Worm (Caenorhabditis elegans) whole organism, young adult: ENCODE results near the gene nhr-26.
A peak's percentile ranks its signal among the peaks of the same experiment; 100 is the strongest.

Source experiments
- B0035.1 ChIP-seq: sonication (generic microtip); optimal IDR thresholded peaks from 2 replicates; lab custom pipeline; 2016; ENCODE audit warnings: missing genetic modification characterization, mild to moderate bottlenecking, missing compliant biosample characterization, missing genotype, missing genetic modification reagents
- C06A6.2 ChIP-seq: fragments of 200-800 bp; sonication (Bioruptor generic); conservative IDR thresholded peaks from 2 replicates; pipeline ENCODE4 v1.3.6; 2022; ENCODE audit warnings: missing genetic modification characterization, missing compliant biosample characterization
- F33H1.4 ChIP-seq: fragments of 200-800 bp; sonication (Bioruptor generic); IDR thresholded peaks from 2 replicates; pipeline ENCODE4 v1.3.6; 2022; ENCODE audit warnings: missing genetic modification reagents, missing genetic modification characterization, missing compliant biosample characterization
- F37B4.10 ChIP-seq: fragments of 200-800 bp; sonication (Bioruptor generic); IDR thresholded peaks from 2 replicates; pipeline ENCODE4 v1.3.6; 2022; ENCODE audit warnings: missing genetic modification characterization, missing compliant biosample characterization
- F55B11.4 ChIP-seq: sonication (generic microtip); optimal IDR thresholded peaks from 2 replicates; lab custom pipeline; 2016; ENCODE audit warnings: missing compliant biosample characterization, missing genetic modification characterization, borderline replicate concordance; ENCODE audit not compliant: insufficient read depth
- F57C9.4 ChIP-seq: sonication (generic microtip); optimal IDR thresholded peaks from 2 replicates; lab custom pipeline; 2017; ENCODE audit warnings: mild to moderate bottlenecking, missing genetic modification characterization, missing compliant biosample characterization
- K11D2.4 ChIP-seq: fragments of 200-800 bp; sonication (Bioruptor generic); IDR thresholded peaks from 2 replicates; pipeline ENCODE4 v1.3.6; 2022; ENCODE audit warnings: missing genetic modification reagents, missing genetic modification characterization, missing compliant biosample characterization
- K12H6.12 ChIP-seq: fragments of 200-800 bp; sonication (Bioruptor generic); optimal IDR thresholded peaks from 2 replicates; lab custom pipeline; 2018; ENCODE audit warnings: mild to moderate bottlenecking, missing genetic modification characterization, missing compliant biosample characterization
- T07F8.4 ChIP-seq: sonication (generic microtip); optimal IDR thresholded peaks from 2 replicates; lab custom pipeline; 2016; ENCODE audit warnings: mild to moderate bottlenecking, missing genetic modification characterization, moderate library complexity, missing compliant biosample characterization
- Y53F4B.3 ChIP-seq: fragments of 200-800 bp; sonication (Bioruptor generic); IDR thresholded peaks from 2 replicates; pipeline ENCODE4 v1.3.6; 2022; ENCODE audit warnings: missing genetic modification reagents, missing genetic modification characterization, missing compliant biosample characterization
- Y95B8A.8 ChIP-seq: fragments of 200-800 bp; sonication (Bioruptor generic); IDR thresholded peaks from 2 replicates; pipeline ENCODE4 v1.3.6; 2022; ENCODE audit warnings: missing genetic modification reagents, missing genetic modification characterization, missing compliant biosample characterization
- akir-1 ChIP-seq: fragments of 200-800 bp; sonication (Bioruptor generic); optimal IDR thresholded peaks from 2 replicates; lab custom pipeline; 2018; ENCODE audit warnings: mild to moderate bottlenecking, missing genetic modification characterization, moderate library complexity, missing compliant biosample characterization
- ama-1 ChIP-seq, 3 experiments: fragments of 150-350 bp in 1 of 3; sonication (generic microtip) in 2 of 3; optimal IDR thresholded peaks; 2 replicates each; lab custom pipeline; 2014 to 2018; ENCODE audit warnings: missing biosample characterization in 2 of 3, missing genetic modification characterization in 2 of 3, missing genetic modification reagents in 2 of 3
- athp-1 ChIP-seq: sonication (generic microtip); optimal IDR thresholded peaks from 2 replicates; lab custom pipeline; 2017; ENCODE audit warnings: mild to moderate bottlenecking, missing genetic modification characterization, missing compliant biosample characterization
- attf-3 ChIP-seq: fragments of 200-800 bp; sonication (Bioruptor generic); conservative IDR thresholded peaks from 2 replicates; pipeline ENCODE4 v1.3.6; 2022; ENCODE audit warnings: missing genetic modification reagents, missing genetic modification characterization, missing compliant biosample characterization
- cebp-1 ChIP-seq, 2 experiments: fragments of 200-800 bp in 1 of 2; sonication (Bioruptor generic) in 1 of 2; sonication (generic microtip) in 1 of 2; IDR thresholded peaks in 1 of 2; optimal IDR thresholded peaks in 1 of 2; 2 replicates each; pipeline versions ENCODE4 v1.3.6 to Lab custom; 2017 to 2022; ENCODE audit warnings: missing compliant biosample characterization in 2 of 2, missing genetic modification characterization in 2 of 2, mild to moderate bottlenecking in 1 of 2, missing genetic modification reagents in 1 of 2, moderate library complexity in 1 of 2
- cebp-2 ChIP-seq: fragments of 200-800 bp; sonication (Bioruptor generic); IDR thresholded peaks from 2 replicates; pipeline ENCODE4 v1.3.6; 2022; ENCODE audit warnings: missing genetic modification characterization, missing compliant biosample characterization
- ceh-27 ChIP-seq: fragments of 200-800 bp; sonication (Bioruptor generic); optimal IDR thresholded peaks from 2 replicates; lab custom pipeline; 2018; ENCODE audit warnings: mild to moderate bottlenecking, missing genetic modification characterization, moderate library complexity, missing compliant biosample characterization
- ceh-58 ChIP-seq: fragments of 200-800 bp; sonication (Bioruptor generic); IDR thresholded peaks from 2 replicates; pipeline ENCODE4 v1.3.6; 2022; ENCODE audit warnings: missing genetic modification characterization, missing compliant biosample characterization
- chd-7 ChIP-seq: sonication (generic microtip); optimal IDR thresholded peaks from 2 replicates; lab custom pipeline; 2016; ENCODE audit warnings: mild to moderate bottlenecking, missing genetic modification characterization, moderate library complexity, missing compliant biosample characterization
- die-1 ChIP-seq: sonication (generic microtip); optimal IDR thresholded peaks from 2 replicates; lab custom pipeline; 2016; ENCODE audit warnings: missing genotype, mild to moderate bottlenecking, missing genetic modification characterization, missing compliant biosample characterization
- dox-1 ChIP-seq: fragments of 200-800 bp; sonication (Bioruptor generic); IDR thresholded peaks from 2 replicates; pipeline ENCODE4 v1.3.6; 2022; ENCODE audit warnings: missing genetic modification reagents, missing genetic modification characterization, missing compliant biosample characterization
- egl-18 ChIP-seq: fragments of 200-800 bp; sonication (Bioruptor generic); IDR thresholded peaks from 2 replicates; pipeline ENCODE4 v1.3.6; 2022; ENCODE audit warnings: missing genetic modification reagents, missing genetic modification characterization, missing compliant biosample characterization
- egl-44 ChIP-seq: fragments of 200-800 bp; sonication (Bioruptor generic); IDR thresholded peaks from 2 replicates; pipeline ENCODE4 v1.3.6; 2022; ENCODE audit warnings: missing genetic modification reagents, missing genetic modification characterization, missing compliant biosample characterization
- him-1 ChIP-seq: sonication (generic microtip); optimal IDR thresholded peaks from 2 replicates; lab custom pipeline; 2016; ENCODE audit warnings: missing genotype, missing genetic modification reagents, missing genetic modification characterization, missing compliant biosample characterization
- hmg-1.2 ChIP-seq: fragments of 200-800 bp; sonication (Bioruptor generic); IDR thresholded peaks from 2 replicates; pipeline ENCODE4 v1.3.6; 2022; ENCODE audit warnings: missing genetic modification reagents, missing genetic modification characterization, missing compliant biosample characterization
- hrde-1 ChIP-seq: sonication (generic microtip); optimal IDR thresholded peaks from 2 replicates; lab custom pipeline; 2016; ENCODE audit warnings: missing genetic modification characterization, mild to moderate bottlenecking, missing compliant biosample characterization, moderate library complexity, missing genotype, missing genetic modification reagents, borderline replicate concordance
- let-526 ChIP-seq: fragments of 200-800 bp; sonication (Bioruptor generic); IDR thresholded peaks from 2 replicates; pipeline ENCODE4 v1.3.6; 2022; ENCODE audit warnings: missing genetic modification reagents, missing genetic modification characterization, missing compliant biosample characterization
- let-607 ChIP-seq, 2 experiments: fragments of 200-800 bp in 1 of 2; sonication (Bioruptor generic) in 1 of 2; sonication (generic microtip) in 1 of 2; optimal IDR thresholded peaks; 2 replicates each; lab custom pipeline; 2016 to 2018; ENCODE audit warnings: mild to moderate bottlenecking in 2 of 2, missing compliant biosample characterization in 2 of 2, missing genetic modification characterization in 2 of 2, moderate library complexity in 2 of 2, missing genotype in 1 of 2
- lin-35 ChIP-seq, 3 experiments: fragments of 150-350 bp in 2 of 3; sonication (generic microtip) in 1 of 3; optimal IDR thresholded peaks; 2 replicates each; lab custom pipeline; 2014 to 2018; ENCODE audit warnings: missing biosample characterization in 3 of 3, missing genetic modification characterization in 3 of 3, missing genetic modification reagents in 3 of 3
- lin-40 ChIP-seq: sonication (generic microtip); optimal IDR thresholded peaks from 2 replicates; lab custom pipeline; 2016; ENCODE audit warnings: missing genetic modification characterization, mild to moderate bottlenecking, missing compliant biosample characterization, missing genotype, missing genetic modification reagents
- lin-54 ChIP-seq: fragments of 200-800 bp; sonication (Bioruptor generic); optimal IDR thresholded peaks from 2 replicates; lab custom pipeline; 2018; ENCODE audit warnings: mild to moderate bottlenecking, missing genetic modification characterization, missing compliant biosample characterization
- lir-1 ChIP-seq: fragments of 200-800 bp; sonication (Bioruptor generic); conservative IDR thresholded peaks from 2 replicates; pipeline ENCODE4 v1.3.6; 2022; ENCODE audit warnings: missing genetic modification reagents, missing genetic modification characterization, missing compliant biosample characterization
- madf-3 ChIP-seq: fragments of 200-800 bp; sonication (Bioruptor generic); IDR thresholded peaks from 2 replicates; pipeline ENCODE4 v1.3.6; 2022; ENCODE audit warnings: missing genetic modification reagents, missing genetic modification characterization, missing compliant biosample characterization
- mcd-1 ChIP-seq: fragments of 200-800 bp; sonication (Bioruptor generic); IDR thresholded peaks from 2 replicates; pipeline ENCODE4 v1.3.6; 2022; ENCODE audit warnings: missing genetic modification reagents, missing genetic modification characterization, missing compliant biosample characterization
- mes-4 ChIP-seq: sonication (generic microtip); optimal IDR thresholded peaks from 2 replicates; lab custom pipeline; 2016; ENCODE audit warnings: missing genotype, missing genetic modification characterization, missing compliant biosample characterization
- mxl-1 ChIP-seq: sonication (generic microtip); optimal IDR thresholded peaks from 2 replicates; lab custom pipeline; 2016; ENCODE audit warnings: missing genetic modification characterization, missing compliant biosample characterization
- nhr-80 ChIP-seq: sonication (generic microtip); optimal IDR thresholded peaks from 2 replicates; lab custom pipeline; 2016; ENCODE audit warnings: missing genetic modification characterization, missing compliant biosample characterization
- rcor-1 ChIP-seq: fragments of 200-800 bp; sonication (Bioruptor generic); IDR thresholded peaks from 2 replicates; pipeline ENCODE4 v1.3.6; 2022; ENCODE audit warnings: missing genetic modification reagents, missing genetic modification characterization, missing compliant biosample characterization
- rec-8 ChIP-seq, 2 experiments: sonication (generic microtip); optimal IDR thresholded peaks; 2 replicates each; lab custom pipeline; 2016; ENCODE audit warnings: mild to moderate bottlenecking in 2 of 2, missing genetic modification characterization in 2 of 2, missing genetic modification reagents in 2 of 2, missing genotype in 2 of 2, missing biosample characterization in 1 of 2, missing compliant biosample characterization in 1 of 2, moderate library complexity in 1 of 2
- snpc-1.3 ChIP-seq: sonication (generic microtip); optimal IDR thresholded peaks from 2 replicates; lab custom pipeline; 2017; ENCODE audit warnings: missing genetic modification characterization, mild to moderate bottlenecking, missing compliant biosample characterization, antibody characterized with exemption, moderate library complexity, missing genotype, missing genetic modification reagents; ENCODE audit not compliant: insufficient read depth
- snpc-4 ChIP-seq, 5 experiments: fragments of 150-350 bp in 1 of 5; sonication (generic microtip) in 4 of 5; optimal IDR thresholded peaks; 2 replicates each; lab custom pipeline; 2014 to 2018; ENCODE audit warnings: missing genetic modification characterization in 5 of 5, missing biosample characterization in 3 of 5, antibody characterized with exemption in 2 of 5, mild to moderate bottlenecking in 2 of 5, missing compliant biosample characterization in 2 of 5, missing genotype in 2 of 5, moderate library complexity in 2 of 5, missing genetic modification reagents in 1 of 5
- tbx-9 ChIP-seq: sonication (generic microtip); optimal IDR thresholded peaks from 2 replicates; lab custom pipeline; 2016; ENCODE audit warnings: borderline replicate concordance, missing genetic modification characterization, inconsistent platforms, missing compliant biosample characterization
- zfh-2 ChIP-seq: fragments of 200-800 bp; sonication (Bioruptor generic); conservative IDR thresholded peaks from 2 replicates; pipeline ENCODE4 v1.3.6; 2022; ENCODE audit warnings: missing genetic modification reagents, missing genetic modification characterization, missing compliant biosample characterization
- ztf-28 ChIP-seq: fragments of 200-800 bp; sonication (Bioruptor generic); IDR thresholded peaks from 2 replicates; pipeline ENCODE4 v1.3.6; 2022; ENCODE audit warnings: missing genetic modification reagents, missing genetic modification characterization, missing compliant biosample characterization

Gene nhr-26

DNA sequence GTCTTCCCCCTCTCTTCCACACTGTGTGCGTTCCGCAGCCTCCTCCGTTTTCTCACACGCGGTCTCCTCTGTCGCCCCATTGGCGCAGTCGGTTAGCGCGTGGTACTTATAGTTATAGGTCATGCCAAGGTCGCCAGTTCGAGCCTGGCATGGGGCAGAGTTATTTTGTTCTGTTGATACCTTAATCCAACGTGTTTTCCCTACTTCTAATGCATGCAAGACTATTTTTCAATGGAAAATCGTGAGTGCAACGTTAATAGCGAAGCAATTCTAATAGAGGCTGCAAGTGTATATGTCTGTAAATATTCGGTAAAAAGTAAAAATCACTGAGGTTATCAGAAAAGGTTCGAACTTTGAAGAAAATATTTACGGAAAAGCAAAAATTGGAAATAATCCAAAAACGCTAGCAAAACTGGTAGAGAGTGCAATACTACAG is 39.2 kb downstream of the nhr-26 start:
- TF ChIP-seq lin-40 (tag; lab: Kevin White, UChicago) = peak; percentile 76
- TF ChIP-seq attf-3 (GFP tag; lab: Robert Waterston, UW) = 0 out of 2 replicates have a peak, but pooled peaks have one; percentile 14
- TF ChIP-seq mxl-1 = peak; percentile 79
- TF ChIP-seq athp-1 (tag; lab: Kevin White, UChicago) = peak; percentile 39
- TF ChIP-seq C06A6.2 = no peak; the same call in 1 of the 2 replicates
- TF ChIP-seq cebp-2 (GFP tag; lab: Robert Waterston, UW) = no peak
- TF ChIP-seq K12H6.12 (tag; lab: Kevin White, UChicago) = peak; percentile 8
- peak; percentile 66 for TF ChIP-seq snpc-1.3 (tag; lab: Kevin White, UChicago)
- TF ChIP-seq rcor-1 (GFP tag; lab: Robert Waterston, UW) = peak; percentile 70
- TF ChIP-seq dox-1 (GFP tag; lab: Robert Waterston, UW) = peak; percentile 84
- TF ChIP-seq akir-1 = no peak
- no peak for TF ChIP-seq madf-3 (GFP tag; lab: Robert Waterston, UW)
- peak; percentile 50 for TF ChIP-seq T07F8.4
- peak; percentile 76 for TF ChIP-seq ceh-27 (GFP tag; lab: Kevin White, UChicago)
- peak; percentile 69 for TF ChIP-seq zfh-2
- TF ChIP-seq let-526 (GFP tag; lab: Robert Waterston, UW) = 0 out of 2 replicates have a peak, but pooled peaks have one; percentile 13
- peak in 1 of 3 experiments; percentile 63 for TF ChIP-seq lin-35 (GFP tag; optimal IDR thresholded peaks at IDR 0.05; lab: Kevin White, UChicago)
- TF ChIP-seq hmg-1.2 = peak; percentile 79
- no peak for TF ChIP-seq F57C9.4
- peak; percentile 81 for TF ChIP-seq die-1
- TF ChIP-seq F55B11.4 = no peak
- peak; percentile 32 for TF ChIP-seq lin-54 (GFP tag; lab: Kevin White, UChicago)
- TF ChIP-seq Y95B8A.8 = no peak
- 0 out of 2 replicates have a peak, but pooled peaks have one; percentile 59 for TF ChIP-seq F37B4.10
- TF ChIP-seq snpc-4 (GFP tag; optimal IDR thresholded peaks at IDR 0.05; lab: Kevin White, UChicago) = peak; percentile 71
- peak in 3 of 4 experiments; percentile 53 to 80 (median 70) for TF ChIP-seq snpc-4 (tag; optimal IDR thresholded peaks at IDR 0.05; lab: Kevin White, UChicago)
- peak; percentile 46 for TF ChIP-seq nhr-80
- peak; percentile 44 for TF ChIP-seq let-607 (tag; optimal IDR thresholded peaks at IDR 0.05; lab: Kevin White, UChicago)
- peak; percentile 84 for TF ChIP-seq chd-7
- TF ChIP-seq ceh-58 (GFP tag; lab: Robert Waterston, UW) = no peak
- TF ChIP-seq rec-8 (tag; optimal IDR thresholded peaks at IDR 0.05; lab: Kevin White, UChicago) = peak; percentile 39 to 64
- TF ChIP-seq ztf-28 (GFP tag; lab: Robert Waterston, UW) = no peak
- TF ChIP-seq mcd-1 (GFP tag; lab: Robert Waterston, UW) = peak; percentile 63
- TF ChIP-seq hrde-1 (tag; lab: Kevin White, UChicago) = peak; percentile 86
- TF ChIP-seq him-1 = peak; percentile 95
- TF ChIP-seq egl-44 = no peak
- no peak for TF ChIP-seq F33H1.4 (GFP tag; lab: Robert Waterston, UW)
- no peak for TF ChIP-seq ama-1 (optimal IDR thresholded peaks at IDR 0.05; lab: Kevin White, UChicago)
- TF ChIP-seq ama-1 (GFP tag; optimal IDR thresholded peaks at IDR 0.05; lab: Kevin White, UChicago) = peak in 1 of 2 experiments; percentile 72
- 0 out of 2 replicates have a peak, but pooled peaks have one; percentile 11 for TF ChIP-seq cebp-1 (GFP tag; IDR thresholded peaks at IDR 0.05; lab: Robert Waterston, UW)
- peak; percentile 70 for TF ChIP-seq cebp-1 (tag; optimal IDR thresholded peaks at IDR 0.05; lab: Kevin White, UChicago)
- TF ChIP-seq Y53F4B.3 = no peak; the same call in 1 of the 2 replicates
- TF ChIP-seq tbx-9 (tag; lab: Kevin White, UChicago) = no peak
- 0 out of 2 replicates have a peak, but pooled peaks have one; percentile 34 for TF ChIP-seq egl-18 (GFP tag; lab: Robert Waterston, UW)
- TF ChIP-seq K11D2.4 = no peak
- TF ChIP-seq mes-4 (tag; lab: Kevin White, UChicago) = peak; percentile 86
- peak; percentile 53 for TF ChIP-seq B0035.1 (tag; lab: Kevin White, UChicago)
- peak; percentile 53 for TF ChIP-seq lir-1 (GFP tag; lab: Robert Waterston, UW)
